Worm (Caenorhabditis elegans) whole organism, L2 larva: ENCODE measurements around the gene F46C5.6.

ENCODE experiments used
- C34F6.9 ChIP-seq: fragments of 150-350 bp; optimal IDR thresholded peaks from 2 replicates; lab custom pipeline; 2014; ENCODE audit warnings: missing biosample characterization, missing genetic modification characterization
- R02D3.7 ChIP-seq: fragments of 150-350 bp; optimal IDR thresholded peaks from 2 replicates; lab custom pipeline; 2014; ENCODE audit warnings: missing biosample characterization, missing genetic modification characterization
- Y55F3AM.14 ChIP-seq: fragments of 200-800 bp; sonication (Bioruptor generic); optimal IDR thresholded peaks from 2 replicates; lab custom pipeline; 2018; ENCODE audit warnings: mild to moderate bottlenecking, missing genetic modification characterization, missing compliant biosample characterization
- ZK546.5 ChIP-seq: sonication (generic microtip); optimal IDR thresholded peaks from 2 replicates; lab custom pipeline; 2017; ENCODE audit warnings: missing biosample characterization, missing genetic modification characterization
- aly-2 ChIP-seq: fragments of 150-350 bp; optimal IDR thresholded peaks from 2 replicates; lab custom pipeline; 2014; ENCODE audit warnings: missing biosample characterization, missing genetic modification characterization
- ama-1 ChIP-seq: fragments of 150-350 bp; optimal IDR thresholded peaks from 2 replicates; lab custom pipeline; 2018; ENCODE audit warnings: inconsistent platforms
- blmp-1 ChIP-seq: sonication (generic microtip); optimal IDR thresholded peaks from 2 replicates; lab custom pipeline; 2017; ENCODE audit warnings: missing genetic modification characterization, mild to moderate bottlenecking, missing compliant biosample characterization, antibody characterized with exemption, moderate library complexity; ENCODE audit not compliant: insufficient read depth
- ceh-16 ChIP-seq: fragments of 150-350 bp; optimal IDR thresholded peaks from 2 replicates; lab custom pipeline; 2014; ENCODE audit warnings: missing biosample characterization, missing genetic modification characterization
- ceh-82 ChIP-seq: fragments of 150-350 bp; optimal IDR thresholded peaks from 2 replicates; lab custom pipeline; 2014; ENCODE audit warnings: missing biosample characterization, missing genetic modification characterization
- crh-2 ChIP-seq: sonication (generic microtip); optimal IDR thresholded peaks from 2 replicates; lab custom pipeline; 2017; ENCODE audit warnings: missing biosample characterization, missing genetic modification characterization
- dmd-4 ChIP-seq: sonication (generic microtip); optimal IDR thresholded peaks from 2 replicates; lab custom pipeline; 2017; ENCODE audit warnings: missing biosample characterization, missing genetic modification characterization
- egl-27 ChIP-seq: sonication (generic microtip); optimal IDR thresholded peaks from 3 replicates; lab custom pipeline; 2017; ENCODE audit warnings: missing biosample characterization, missing genetic modification reagents, missing genetic modification characterization
- elt-1 ChIP-seq: fragments of 150-350 bp; optimal IDR thresholded peaks from 2 replicates; lab custom pipeline; 2014; ENCODE audit warnings: missing biosample characterization, missing genetic modification characterization
- elt-3 ChIP-seq: sonication (generic microtip); optimal IDR thresholded peaks from 2 replicates; lab custom pipeline; 2017; ENCODE audit warnings: missing biosample characterization, missing genetic modification characterization
- fos-1 ChIP-seq: fragments of 150-350 bp; optimal IDR thresholded peaks from 2 replicates; lab custom pipeline; 2014; ENCODE audit warnings: missing biosample characterization, missing genetic modification characterization
- lin-11 ChIP-seq: fragments of 150-350 bp; sonication (generic microtip); optimal IDR thresholded peaks from 2 replicates; lab custom pipeline; 2014; ENCODE audit warnings: missing biosample characterization, missing genetic modification characterization, inconsistent platforms, mixed read lengths
- lin-13 ChIP-seq: fragments of 150-350 bp; optimal IDR thresholded peaks from 2 replicates; lab custom pipeline; 2014; ENCODE audit warnings: missing biosample characterization, missing genetic modification reagents, missing genetic modification characterization
- lin-39 ChIP-seq: fragments of 150-350 bp; optimal IDR thresholded peaks from 2 replicates; lab custom pipeline; 2014; ENCODE audit warnings: missing biosample characterization, missing genetic modification reagents, missing genetic modification characterization
- lsy-2 ChIP-seq, 2 experiments: fragments of 150-350 bp in 1 of 2; sonication (generic microtip) in 1 of 2; optimal IDR thresholded peaks; 2 replicates each; lab custom pipeline; 2014 to 2017; ENCODE audit warnings: missing biosample characterization in 2 of 2, missing genetic modification characterization in 2 of 2
- mab-5 ChIP-seq: fragments of 150-350 bp; optimal IDR thresholded peaks from 2 replicates; lab custom pipeline; 2014; ENCODE audit warnings: missing biosample characterization, missing genetic modification characterization
- mbf-1 ChIP-seq: sonication (generic microtip); optimal IDR thresholded peaks from 2 replicates; lab custom pipeline; 2017; ENCODE audit warnings: missing biosample characterization, missing genetic modification characterization
- mdl-1 ChIP-seq, 2 experiments: fragments of 150-350 bp in 1 of 2; sonication (generic microtip) in 1 of 2; optimal IDR thresholded peaks; 2 replicates each; lab custom pipeline; 2017; ENCODE audit warnings: missing biosample characterization in 2 of 2, missing genetic modification characterization in 2 of 2
- nhr-10 ChIP-seq: sonication (generic microtip); optimal IDR thresholded peaks from 2 replicates; lab custom pipeline; 2017; ENCODE audit warnings: missing biosample characterization, missing genetic modification characterization
- nhr-21 ChIP-seq: fragments of 150-350 bp; optimal IDR thresholded peaks from 2 replicates; lab custom pipeline; 2014; ENCODE audit warnings: missing biosample characterization, missing genetic modification characterization
- nhr-23 ChIP-seq: fragments of 150-350 bp; optimal IDR thresholded peaks from 2 replicates; lab custom pipeline; 2014; ENCODE audit warnings: missing biosample characterization, missing genetic modification reagents, missing genetic modification characterization
- nhr-6 ChIP-seq: fragments of 150-350 bp; optimal IDR thresholded peaks from 2 replicates; lab custom pipeline; 2014; ENCODE audit warnings: missing biosample characterization, missing genetic modification characterization
- nhr-77 ChIP-seq: fragments of 150-350 bp; optimal IDR thresholded peaks from 2 replicates; lab custom pipeline; 2014; ENCODE audit warnings: missing biosample characterization, missing genetic modification characterization
- peb-1 ChIP-seq: fragments of 150-350 bp; optimal IDR thresholded peaks from 2 replicates; lab custom pipeline; 2014; ENCODE audit warnings: missing biosample characterization, missing genetic modification characterization
- skn-1 ChIP-seq: sonication (generic microtip); optimal IDR thresholded peaks from 2 replicates; lab custom pipeline; 2017; ENCODE audit warnings: missing biosample characterization, missing genetic modification characterization
- sma-3 ChIP-seq: sonication (generic microtip); optimal IDR thresholded peaks from 2 replicates; lab custom pipeline; 2016; ENCODE audit warnings: missing genetic modification reagents, missing genetic modification characterization, missing compliant biosample characterization
- sma-9 ChIP-seq, 2 experiments: fragments of 150-350 bp in 1 of 2; sonication (generic microtip) in 1 of 2; optimal IDR thresholded peaks; 2 replicates each; lab custom pipeline; 2014 to 2016; ENCODE audit warnings: missing genetic modification characterization in 2 of 2, mild to moderate bottlenecking in 1 of 2, missing biosample characterization in 1 of 2, missing compliant biosample characterization in 1 of 2, missing genetic modification reagents in 1 of 2, moderate library complexity in 1 of 2
- snpc-4 ChIP-seq: fragments of 150-350 bp; optimal IDR thresholded peaks from 2 replicates; lab custom pipeline; 2014; ENCODE audit warnings: missing biosample characterization, missing genetic modification characterization
- unc-39 ChIP-seq: fragments of 150-350 bp; optimal IDR thresholded peaks from 2 replicates; lab custom pipeline; 2014; ENCODE audit warnings: missing biosample characterization, missing genetic modification characterization
- unc-62 ChIP-seq: fragments of 150-350 bp; optimal IDR thresholded peaks from 2 replicates; lab custom pipeline; 2014; ENCODE audit warnings: missing biosample characterization, missing genetic modification reagents, missing genetic modification characterization
- zag-1 ChIP-seq: fragments of 150-350 bp; optimal IDR thresholded peaks from 2 replicates; lab custom pipeline; 2014; ENCODE audit warnings: missing biosample characterization, missing genetic modification characterization
- ztf-11 ChIP-seq: sonication (generic microtip); optimal IDR thresholded peaks from 2 replicates; lab custom pipeline; 2017; ENCODE audit warnings: missing biosample characterization, missing genetic modification characterization

The F46C5.6 gene

DNA sequence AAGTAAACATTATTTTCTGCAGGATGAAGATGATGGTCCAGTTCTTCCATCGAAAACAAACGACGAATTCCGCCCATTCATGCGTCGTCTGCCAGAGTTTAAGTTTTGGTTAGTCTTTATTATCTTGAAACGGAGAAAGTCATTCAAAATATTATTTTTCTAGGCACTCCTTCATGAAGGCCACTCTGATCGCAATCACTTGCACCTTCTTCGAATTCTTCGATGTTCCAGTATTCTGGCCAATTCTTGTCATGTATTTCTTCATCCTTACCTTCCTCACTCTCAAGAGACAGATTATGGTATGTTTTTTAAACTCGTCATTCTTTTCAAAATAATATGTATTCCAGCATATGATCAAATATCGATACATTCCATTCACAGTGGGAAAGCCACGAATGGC, 32.5 kb downstream of the F46C5.6 start:
- TF ChIP-seq fos-1 (tag; lab: Kevin White, UChicago) (no peak), mbf-1 (tag; lab: Kevin White, UChicago) (no peak), nhr-23 (no peak), nhr-77 (tag; lab: Kevin White, UChicago) (no peak), C34F6.9 (tag; lab: Kevin White, UChicago) (no peak), crh-2 (peak; percentile 6), dmd-4 (no peak), ama-1 (lab: Kevin White, UChicago) (peak; percentile 24), Y55F3AM.14 (no peak), lin-11 (tag; lab: Kevin White, UChicago) (no peak), nhr-6 (tag; lab: Kevin White, UChicago) (no peak), sma-9 (GFP tag; optimal IDR thresholded peaks at IDR 0.05; lab: Kevin White, UChicago) (no peak), sma-9 (tag; optimal IDR thresholded peaks at IDR 0.05; lab: Kevin White, UChicago) (no peak), nhr-21 (tag; lab: Kevin White, UChicago) (peak; percentile 31)

DNA sequence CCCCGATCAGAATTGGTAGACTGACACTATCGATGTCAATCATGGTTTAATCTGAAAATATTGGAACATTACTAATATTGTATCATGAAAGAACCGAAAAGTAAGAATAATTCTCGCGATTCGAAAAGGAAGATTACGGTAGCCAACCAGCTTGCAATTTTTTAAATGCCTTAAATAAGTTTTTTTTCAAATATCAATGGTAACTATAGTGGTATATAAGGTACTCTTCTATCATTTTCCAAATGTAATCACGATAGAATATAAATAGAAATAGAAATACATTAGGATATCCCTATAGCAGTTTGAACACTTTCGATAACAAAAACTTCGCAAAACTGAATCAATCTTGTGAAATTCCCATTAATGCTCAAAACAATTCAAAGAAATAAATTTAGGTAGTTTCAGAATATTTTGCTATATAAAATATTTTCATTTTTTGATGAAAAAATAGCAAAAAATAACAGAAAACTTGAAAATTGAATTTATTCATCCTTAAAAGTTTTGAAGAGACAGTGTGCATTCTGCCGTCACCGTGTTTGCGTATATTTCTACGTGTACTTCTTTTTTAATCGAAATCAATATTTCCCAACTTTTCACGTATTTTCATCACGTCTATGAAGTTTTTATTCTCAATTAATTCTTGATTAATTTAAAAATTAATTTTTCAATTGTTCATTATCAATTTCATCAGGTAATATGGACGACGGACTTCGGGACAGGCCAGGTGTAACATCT, 33.5 kb downstream of the F46C5.6 start, which contains the start of the genes F46C5.9 and rer-1:
Gene F46C5.9 (minus strand): TSS at position 51 of the 735 bp plus-strand sequence.
Gene rer-1 (plus strand): TSS at position 692 of the 735 bp plus-strand sequence.
- TF ChIP-seq mbf-1 (tag; lab: Kevin White, UChicago) (no peak), peb-1 (tag; lab: Kevin White, UChicago) (no peak), skn-1 (tag; lab: Kevin White, UChicago) (no peak), zag-1 (tag; lab: Kevin White, UChicago) (no peak), snpc-4 (tag; lab: Kevin White, UChicago) (no peak), elt-3 (tag; lab: Kevin White, UChicago) (no peak), crh-2 (peak; percentile 74), egl-27 (tag; lab: Kevin White, UChicago) (no peak), C34F6.9 (tag; lab: Kevin White, UChicago) (peak; percentile 69), ceh-82 (tag; lab: Kevin White, UChicago) (no peak), mdl-1 (tag; optimal IDR thresholded peaks at IDR 0.05; lab: Kevin White, UChicago) (no peak), lin-39 (tag; lab: Kevin White, UChicago) (no peak), fos-1 (tag; lab: Kevin White, UChicago) (peak; percentile 17), mab-5 (tag; lab: Kevin White, UChicago) (no peak), unc-62 (GFP tag; lab: Kevin White, UChicago) (no peak), blmp-1 (no peak), lin-13 (GFP tag; lab: Kevin White, UChicago) (no peak), lsy-2 (tag; optimal IDR thresholded peaks at IDR 0.05; lab: Kevin White, UChicago) (peak; percentile 5 to 73), R02D3.7 (tag; lab: Kevin White, UChicago) (no peak), ztf-11 (tag; lab: Kevin White, UChicago) (no peak), ceh-16 (tag; lab: Kevin White, UChicago) (no peak)

DNA sequence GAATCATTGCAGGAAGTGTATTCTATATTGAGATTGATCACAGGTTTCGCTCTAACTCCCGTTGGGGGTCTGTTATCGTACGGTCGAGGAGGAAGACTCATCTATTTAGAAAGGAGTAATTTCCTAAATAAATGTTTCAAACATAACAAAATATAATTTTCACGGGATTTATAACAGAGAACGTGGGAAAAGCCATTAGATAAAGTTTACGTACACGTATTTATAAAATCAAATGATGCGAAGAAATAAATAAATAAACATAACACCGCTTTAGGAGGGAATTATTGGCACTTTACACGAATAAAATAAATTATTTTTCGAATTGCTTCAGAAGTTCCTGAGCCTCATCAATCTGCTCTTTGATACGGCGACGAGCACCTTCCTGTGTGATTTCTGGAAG, 35.8 kb downstream of the F46C5.6 start, which contains the start of gene F07H5.10:
Gene F07H5.10 (minus strand): TSS at position 101 of the 400 bp plus-strand sequence.
- no peak for TF ChIP-seq ceh-82 (tag; lab: Kevin White, UChicago)
- no peak for TF ChIP-seq snpc-4 (tag; lab: Kevin White, UChicago)
- TF ChIP-seq unc-39 (tag; lab: Kevin White, UChicago), result no peak
- TF ChIP-seq crh-2, result no peak
- no peak for TF ChIP-seq elt-3 (tag; lab: Kevin White, UChicago)
- no peak for TF ChIP-seq blmp-1
- TF ChIP-seq R02D3.7 (tag; lab: Kevin White, UChicago), result no peak
- no peak for TF ChIP-seq egl-27 (tag; lab: Kevin White, UChicago)
- no peak for TF ChIP-seq sma-3 (GFP tag; lab: Kevin White, UChicago)
- TF ChIP-seq ZK546.5 (tag; lab: Kevin White, UChicago), result no peak
- no peak for TF ChIP-seq elt-1
- no peak for TF ChIP-seq C34F6.9 (tag; lab: Kevin White, UChicago)
- TF ChIP-seq mdl-1 (tag; optimal IDR thresholded peaks at IDR 0.05; lab: Kevin White, UChicago), result no peak
- no peak for TF ChIP-seq nhr-10 (tag; lab: Kevin White, UChicago)
- no peak for TF ChIP-seq unc-62 (GFP tag; lab: Kevin White, UChicago)
- TF ChIP-seq aly-2 (tag; lab: Kevin White, UChicago), result no peak
- TF ChIP-seq, all 48 proteins: peak for 0
